Fruit fly (Drosophila melanogaster): Measurements from ENCODE around the gene DCX-EMAP.

DCX-EMAP gene

dm6 chr3L:14945961-14946466, 42.4 kb downstream of the DCX-EMAP start, which contains the start of gene BobA:
Gene BobA, minus strand, starts transcription at chr3L:14946125.
- TF ChIP-seq CG2199 (GFP tag; IDR thresholded peaks at IDR 0.05) (peak; percentile 53; the same call in 1 of the 3 replicates), chm (GFP tag; IDR thresholded peaks at IDR 0.05) (peak; percentile 46; the same call in 1 of the 2 replicates), Tbp (GFP tag; optimal IDR thresholded peaks at IDR 0.05) (peak; percentile 50), sisA (GFP tag; IDR thresholded peaks at IDR 0.05) (no peak), pros (GFP tag; optimal IDR thresholded peaks at IDR 0.05) (peak; percentile 52), emc (GFP tag; optimal IDR thresholded peaks at IDR 0.05) (no peak), zen (tag; optimal IDR thresholded peaks at IDR 0.05) (peak; percentile 5), sens (GFP tag) (peak; percentile 19), CG15479 (GFP tag; optimal IDR thresholded peaks at IDR 0.05) (peak; percentile 88), CG18476 (GFP tag; optimal IDR thresholded peaks at IDR 0.05) (no peak), Ets65A (GFP tag) (peak; percentile 70), CG10543 (GFP tag; optimal IDR thresholded peaks at IDR 0.05) (no peak), prd (optimal IDR thresholded peaks at IDR 0.05) (no peak), prd (GFP tag; IDR thresholded peaks at IDR 0.05) (peak; percentile 40; the same call in 1 of the 3 replicates)

- TF ChIP-seq CG1792 (GFP tag; optimal IDR thresholded peaks at IDR 0.05) (no peak), Elba2 (GFP tag; optimal IDR thresholded peaks at IDR 0.05) (peak; percentile 1), twi (tag; optimal IDR thresholded peaks at IDR 0.05) (peak; percentile 74), Lpt (GFP tag; optimal IDR thresholded peaks at IDR 0.05) (no peak), unc-4 (GFP tag; IDR thresholded peaks at IDR 0.05; ENCODE audit: partially characterized antibody) (no peak), CG31224 (GFP tag; IDR thresholded peaks at IDR 0.05) (no peak), gsb-n (tag; optimal IDR thresholded peaks at IDR 0.05) (peak; percentile 76), CG42726 (GFP tag; IDR thresholded peaks at IDR 0.05; ENCODE audit: partially characterized antibody) (no peak), insv (GFP tag; optimal IDR thresholded peaks at IDR 0.05) (peak in 1 of 2 experiments; percentile 81)
Observed at dm6 chr3L:14949943-14950342, 46.3 kb downstream of the DCX-EMAP start.

- TF ChIP-seq p53 (GFP tag; optimal IDR thresholded peaks at IDR 0.05) (peak; percentile 28), Hr3 (GFP tag; optimal IDR thresholded peaks at IDR 0.05) (no peak), CG8924 (tag; optimal IDR thresholded peaks at IDR 0.05) (peak; percentile 38), dmrt11E (tag; optimal IDR thresholded peaks at IDR 0.05) (peak; percentile 58), CG13123 (GFP tag; optimal IDR thresholded peaks at IDR 0.05) (no peak), CG10979 (tag; optimal IDR thresholded peaks at IDR 0.05) (peak; percentile 37), prd (optimal IDR thresholded peaks at IDR 0.05) (no peak), prd (GFP tag; IDR thresholded peaks at IDR 0.05) (peak; percentile 37; the same call in 2 of the 3 replicates), CG18262 (tag; optimal IDR thresholded peaks at IDR 0.05) (peak; percentile 54), Dip2 (GFP tag; IDR thresholded peaks at IDR 0.05) (no peak), NFAT (GFP tag; IDR thresholded peaks at IDR 0.05) (no peak), z (GFP tag; IDR thresholded peaks at IDR 0.05) (0 out of 3 replicates have a peak, but pooled peaks have one; percentile 38), vvl (GFP tag; IDR thresholded peaks at IDR 0.05) (no peak), CG32772 (GFP tag; IDR thresholded peaks at IDR 0.05) (no peak), zen (tag; optimal IDR thresholded peaks at IDR 0.05) (peak; percentile 8), CG1529 (GFP tag; optimal IDR thresholded peaks at IDR 0.05) (no peak), NC2β (GFP tag; optimal IDR thresholded peaks at IDR 0.05) (no peak), Doc2 (GFP tag; IDR thresholded peaks at IDR 0.05) (no peak), CG33557 (GFP tag; optimal IDR thresholded peaks at IDR 0.05) (no peak), CG10654 (GFP tag; optimal IDR thresholded peaks at IDR 0.05) (no peak), CG31441 (GFP tag; IDR thresholded peaks at IDR 0.05) (0 out of 2 replicates have a peak, but pooled peaks have one; percentile 17), TFAM (GFP tag; optimal IDR thresholded peaks at IDR 0.05) (no peak), CG15696 (tag; optimal IDR thresholded peaks at IDR 0.05) (peak; percentile 66), cg (GFP tag; optimal IDR thresholded peaks at IDR 0.05) (no peak), CG4854 (GFP tag; optimal IDR thresholded peaks at IDR 0.05) (no peak), CG10267 (tag; optimal IDR thresholded peaks at IDR 0.05) (peak; percentile 23), ewg (GFP tag; optimal IDR thresholded peaks at IDR 0.05) (peak; percentile 11)
Observed at dm6 chr3L:14952858-14953669, 49.5 kb downstream of the DCX-EMAP start.
